Worm (Caenorhabditis elegans) whole organism, L4 larva: ENCODE measurements around the gene unc-116.
A peak's percentile ranks its signal among the peaks of the same experiment; 100 is the strongest.
"Not testable (repeated sequence)": the region's sequence is repeated elsewhere in the genome, so short reads cannot be mapped to it uniquely, and the experiment has no call there.

Experiments used
- R02D3.7 ChIP-seq: fragments of 150-350 bp; sonication (generic microtip); optimal IDR thresholded peaks from 3 replicates; lab custom pipeline; 2014; ENCODE audit warnings: missing biosample characterization, missing genetic modification characterization
- Y48G9A.11 ChIP-seq: fragments of 200-800 bp; sonication (Bioruptor generic); IDR thresholded peaks from 2 replicates; pipeline ENCODE4 v1.3.6; 2022; ENCODE audit warnings: missing genetic modification reagents, missing genetic modification characterization, missing compliant biosample characterization
- arid-1 ChIP-seq: fragments of 200-800 bp; sonication (Bioruptor generic); conservative IDR thresholded peaks from 2 replicates; pipeline ENCODE4 v1.3.6; 2022; ENCODE audit warnings: missing genetic modification reagents, missing genetic modification characterization, missing compliant biosample characterization
- ceh-32 ChIP-seq: sonication (generic microtip); optimal IDR thresholded peaks from 2 replicates; lab custom pipeline; 2016; ENCODE audit warnings: mild to moderate bottlenecking, missing genetic modification characterization, missing compliant biosample characterization; ENCODE audit not compliant: poor library complexity
- daf-16 ChIP-seq, 3 experiments: sonication (generic microtip); optimal IDR thresholded peaks; 2 replicates each; lab custom pipeline; 2016 to 2017; ENCODE audit warnings: missing genetic modification characterization in 3 of 3, missing genetic modification reagents in 3 of 3, mild to moderate bottlenecking in 2 of 3, missing compliant biosample characterization in 2 of 3, missing biosample characterization in 1 of 3, moderate library complexity in 1 of 3
- daf-8 ChIP-seq: fragments of 200-800 bp; sonication (Bioruptor generic); IDR thresholded peaks from 2 replicates; pipeline ENCODE4 v1.3.6; 2022; ENCODE audit warnings: missing genetic modification characterization, missing compliant biosample characterization
- dmd-6 ChIP-seq: fragments of 200-800 bp; sonication (Bioruptor generic); IDR thresholded peaks from 2 replicates; pipeline ENCODE4 v1.3.6; 2022; ENCODE audit warnings: missing genetic modification reagents, missing genetic modification characterization, missing compliant biosample characterization
- duxl-1 ChIP-seq: sonication (generic microtip); optimal IDR thresholded peaks from 2 replicates; lab custom pipeline; 2016; ENCODE audit warnings: mild to moderate bottlenecking, missing genetic modification characterization, moderate library complexity, missing compliant biosample characterization; ENCODE audit not compliant: poor library complexity
- dve-1 ChIP-seq: sonication (generic microtip); optimal IDR thresholded peaks from 2 replicates; lab custom pipeline; 2017; ENCODE audit warnings: antibody characterized with exemption, mild to moderate bottlenecking, missing genetic modification characterization, missing compliant biosample characterization; ENCODE audit not compliant: insufficient read depth
- hmg-1.1 ChIP-seq: fragments of 200-800 bp; sonication (Bioruptor generic); IDR thresholded peaks from 2 replicates; pipeline ENCODE4 v1.3.6; 2022; ENCODE audit warnings: missing genetic modification reagents, missing genetic modification characterization, missing compliant biosample characterization
- jun-1 ChIP-seq: fragments of 150-350 bp; optimal IDR thresholded peaks from 2 replicates; lab custom pipeline; 2014; ENCODE audit warnings: missing biosample characterization, missing genetic modification reagents, missing genetic modification characterization
- lim-7 ChIP-seq: fragments of 200-800 bp; sonication (Bioruptor generic); IDR thresholded peaks from 2 replicates; pipeline ENCODE4 v1.3.6; 2022; ENCODE audit warnings: missing genetic modification characterization, missing compliant biosample characterization
- lin-1 ChIP-seq: fragments of 200-800 bp; sonication (Bioruptor generic); IDR thresholded peaks from 2 replicates; pipeline ENCODE4 v1.3.6; 2022; ENCODE audit warnings: missing genetic modification reagents, missing genetic modification characterization, missing compliant biosample characterization
- lir-3 ChIP-seq: sonication (generic microtip); optimal IDR thresholded peaks from 2 replicates; lab custom pipeline; 2016; ENCODE audit warnings: mild to moderate bottlenecking, missing genetic modification characterization, missing compliant biosample characterization
- madf-5 ChIP-seq, 2 experiments: fragments of 200-800 bp; sonication (Bioruptor generic); IDR thresholded peaks; 2 replicates each; pipeline ENCODE4 v1.3.6; 2022; ENCODE audit warnings: missing compliant biosample characterization in 2 of 2, missing genetic modification characterization in 2 of 2
- mdt-29 ChIP-seq: fragments of 200-800 bp; sonication (Bioruptor generic); IDR thresholded peaks from 2 replicates; pipeline ENCODE4 v1.3.6; 2022; ENCODE audit warnings: missing genetic modification reagents, missing genetic modification characterization, missing compliant biosample characterization
- mep-1 ChIP-seq: fragments of 150-350 bp; sonication (generic microtip); optimal IDR thresholded peaks from 3 replicates; lab custom pipeline; 2014; ENCODE audit warnings: missing biosample characterization, missing genetic modification characterization
- nhr-10 ChIP-seq: fragments of 150-350 bp; optimal IDR thresholded peaks from 2 replicates; lab custom pipeline; 2014; ENCODE audit warnings: missing biosample characterization, missing genetic modification characterization
- nhr-25 ChIP-seq: sonication (generic microtip); optimal IDR thresholded peaks from 2 replicates; lab custom pipeline; 2017; ENCODE audit warnings: missing genetic modification characterization, mild to moderate bottlenecking, missing compliant biosample characterization, antibody characterized with exemption, moderate library complexity, borderline replicate concordance; ENCODE audit not compliant: insufficient read depth
- nhr-48 ChIP-seq: sonication (generic microtip); optimal IDR thresholded peaks from 2 replicates; lab custom pipeline; 2016; ENCODE audit warnings: mild to moderate bottlenecking, missing genetic modification characterization, missing compliant biosample characterization
- nhr-6 ChIP-seq: fragments of 150-350 bp; optimal IDR thresholded peaks from 2 replicates; lab custom pipeline; 2014; ENCODE audit warnings: missing biosample characterization, missing genetic modification characterization
- nhr-77 ChIP-seq: fragments of 150-350 bp; optimal IDR thresholded peaks from 2 replicates; lab custom pipeline; 2014; ENCODE audit warnings: missing biosample characterization, missing genetic modification characterization
- set-16 ChIP-seq: fragments of 200-800 bp; sonication (Bioruptor generic); IDR thresholded peaks from 2 replicates; pipeline ENCODE4 v1.3.6; 2022; ENCODE audit warnings: missing genetic modification reagents, missing genetic modification characterization, missing compliant biosample characterization
- skn-1 ChIP-seq: fragments of 150-350 bp; optimal IDR thresholded peaks from 2 replicates; lab custom pipeline; 2014; ENCODE audit warnings: missing biosample characterization, missing genetic modification characterization
- snpc-1.2 ChIP-seq: fragments of 200-800 bp; sonication (Bioruptor generic); IDR thresholded peaks from 2 replicates; pipeline ENCODE4 v1.3.6; 2022; ENCODE audit warnings: missing genetic modification reagents, missing genetic modification characterization, missing compliant biosample characterization
- tra-1 ChIP-seq: fragments of 200-800 bp; sonication (Bioruptor generic); IDR thresholded peaks from 2 replicates; pipeline ENCODE4 v1.3.6; 2022; ENCODE audit warnings: missing genetic modification reagents, missing genetic modification characterization, missing compliant biosample characterization
- zfp-2 ChIP-seq: sonication (generic microtip); optimal IDR thresholded peaks from 2 replicates; lab custom pipeline; 2016; ENCODE audit warnings: mild to moderate bottlenecking, missing genetic modification characterization, missing compliant biosample characterization
- zfp-3 ChIP-seq: fragments of 200-800 bp; sonication (Bioruptor generic); conservative IDR thresholded peaks from 2 replicates; pipeline ENCODE4 v1.3.6; 2022; ENCODE audit warnings: missing genetic modification reagents, missing genetic modification characterization, missing compliant biosample characterization
- ztf-7 ChIP-seq: fragments of 150-350 bp; optimal IDR thresholded peaks from 2 replicates; lab custom pipeline; 2014; ENCODE audit warnings: missing biosample characterization, missing genetic modification characterization

Gene unc-116

ce11 chrIII:8356407-8356881 is 1.5 kb upstream of the unc-116 start (continued):
- TF ChIP-seq nhr-77 (tag; lab: Kevin White, UChicago) (peak; percentile 58), mep-1 (tag; lab: Kevin White, UChicago) (peak; percentile 92), tra-1 (GFP tag; lab: Robert Waterston, UW) (0 out of 2 replicates have a peak, but pooled peaks have one; percentile 17), nhr-10 (tag; lab: Kevin White, UChicago) (no peak), daf-16 (GFP tag; optimal IDR thresholded peaks at IDR 0.05; lab: Kevin White, UChicago) (peak in 1 of 2 experiments; percentile 28), daf-16 (tag; optimal IDR thresholded peaks at IDR 0.05; lab: Kevin White, UChicago) (peak; percentile 15), ceh-32 (tag; lab: Kevin White, UChicago) (no peak), set-16 (GFP tag; lab: Robert Waterston, UW) (no peak), madf-5 (GFP tag; IDR thresholded peaks at IDR 0.05; lab: Robert Waterston, UW) (no peak), jun-1 (tag; lab: Kevin White, UChicago) (no peak), lir-3 (tag; lab: Kevin White, UChicago) (no peak), zfp-2 (tag; lab: Kevin White, UChicago) (no peak), dve-1 (peak; percentile 83), daf-8 (GFP tag; lab: Robert Waterston, UW) (no peak), duxl-1 (tag; lab: Kevin White, UChicago) (peak; percentile 37), R02D3.7 (tag; lab: Kevin White, UChicago) (no peak), nhr-6 (tag; lab: Kevin White, UChicago) (peak; percentile 64)

- TF ChIP-seq zfp-3: no peak
- no peak for TF ChIP-seq hmg-1.1 (GFP tag; lab: Robert Waterston, UW)
- no peak for TF ChIP-seq ztf-7
- TF ChIP-seq Y48G9A.11 (GFP tag; lab: Robert Waterston, UW): 0 out of 2 replicates have a peak, but pooled peaks have one; percentile 9
Observed at ce11 chrIII:8355462-8355815, 465 bp upstream of the unc-116 start.

- TF ChIP-seq lim-7 (GFP tag; lab: Robert Waterston, UW); nhr-25 (tag; lab: Kevin White, UChicago); dmd-6 (GFP tag; lab: Robert Waterston, UW): not testable (repeated sequence)
Observed at ce11 chrIII:8347822-8348221, 7.2 kb downstream of the unc-116 start, which contains the start of gene clc-29. Gene clc-29, minus strand, starts transcription at chrIII:8347922.

- peak; percentile 37; the same call in 1 of the 2 replicates for TF ChIP-seq Y48G9A.11 (GFP tag; lab: Robert Waterston, UW)
- TF ChIP-seq mdt-29 (GFP tag; lab: Robert Waterston, UW): peak; percentile 72
- TF ChIP-seq arid-1: peak; percentile 44; the same call in 1 of the 2 replicates
- peak; percentile 62; the same call in 1 of the 2 replicates for TF ChIP-seq lin-1 (GFP tag; lab: Robert Waterston, UW)
- peak; percentile 17; the same call in 1 of the 2 replicates for TF ChIP-seq snpc-1.2 (GFP tag; lab: Robert Waterston, UW)
Observed at ce11 chrIII:8344283-8344682, 10.7 kb downstream of the unc-116 start, which contains the start of gene ZC262.7. Gene ZC262.7, minus strand, starts transcription at chrIII:8344336.

ce11 chrIII:8339372-8339771 is 15.6 kb downstream of the unc-116 start, which contains the start of gene clc-28:
Gene clc-28, minus strand, starts transcription at chrIII:8339472.
- not testable (repeated sequence) for TF ChIP-seq dve-1; skn-1 (tag; lab: Kevin White, UChicago); nhr-48 (tag; lab: Kevin White, UChicago)

- TF ChIP-seq set-16 (GFP tag; lab: Robert Waterston, UW): peak; percentile 78
Observed at ce11 chrIII:8335585-8335984, 19.4 kb downstream of the unc-116 start.
